Fruit fly (Drosophila melanogaster) whole organism, wandering third instar larva: ENCODE results near the gene Nph.
A peak's percentile ranks its signal among the peaks of the same experiment; 100 is the strongest.

Source experiments
- Abd-B ChIP-seq: fragments of >200 bp; optimal IDR thresholded peaks from 2 replicates; lab custom pipeline; 2017; ENCODE audit warnings: missing biosample characterization, missing genetic modification characterization
- CG32264 ChIP-seq: fragments of 200-800 bp; sonication (Bioruptor generic); optimal IDR thresholded peaks from 2 replicates; lab custom pipeline; 2016; ENCODE audit warnings: missing biosample characterization, missing genetic modification characterization
- CG9705 ChIP-seq: fragments of 200-800 bp; sonication (Bioruptor generic); optimal IDR thresholded peaks from 2 replicates; lab custom pipeline; 2018; ENCODE audit warnings: missing biosample characterization, mild to moderate bottlenecking, missing genetic modification characterization
- CrebA ChIP-seq: fragments of 200-800 bp; sonication (Bioruptor generic); optimal IDR thresholded peaks from 2 replicates; lab custom pipeline; 2016; ENCODE audit warnings: missing biosample characterization, mild to moderate bottlenecking, missing genetic modification characterization, borderline replicate concordance
- Dfd ChIP-seq: fragments of >200 bp; optimal IDR thresholded peaks from 2 replicates; lab custom pipeline; 2017; ENCODE audit warnings: missing biosample characterization, missing genetic modification characterization
- Dif ChIP-seq: fragments of 200-275, 200-300 bp; sonication (Bioruptor generic); optimal IDR thresholded peaks from 2 replicates; lab custom pipeline; 2018; ENCODE audit warnings: missing biosample characterization, missing genetic modification characterization; ENCODE audit not compliant: partially characterized antibody
- GATAd ChIP-seq: sonication (Bioruptor generic); optimal IDR thresholded peaks from 2 replicates; lab custom pipeline; 2016; ENCODE audit warnings: missing biosample characterization, missing genetic modification characterization
- HLH106 ChIP-seq: fragments of 200-800 bp; optimal IDR thresholded peaks from 3 replicates; lab custom pipeline; 2019; ENCODE audit warnings: missing biosample characterization, mild to moderate bottlenecking, missing genetic modification characterization, moderate library complexity
- Hnf4 ChIP-seq: fragments of 200-800 bp; sonication (Bioruptor generic); optimal IDR thresholded peaks from 2 replicates; lab custom pipeline; 2016; ENCODE audit warnings: missing biosample characterization, mild to moderate bottlenecking, missing genetic modification characterization
- Hr78 ChIP-seq: fragments of >200 bp; optimal IDR thresholded peaks from 2 replicates; lab custom pipeline; 2017; ENCODE audit warnings: missing biosample characterization, missing genetic modification characterization
- Hr83 ChIP-seq: fragments of 200-300 bp; sonication (Bioruptor generic); optimal IDR thresholded peaks from 2 replicates; lab custom pipeline; 2016; ENCODE audit warnings: missing biosample characterization, mild to moderate bottlenecking, missing genetic modification characterization, moderate library complexity; ENCODE audit not compliant: poor library complexity, severe bottlenecking
- Jra ChIP-seq: sonication (Bioruptor generic); optimal IDR thresholded peaks from 2 replicates; lab custom pipeline; 2016; ENCODE audit warnings: missing biosample characterization, missing genetic modification characterization
- Mio ChIP-seq: sonication (Bioruptor generic); optimal IDR thresholded peaks from 2 replicates; lab custom pipeline; 2016; ENCODE audit warnings: missing biosample characterization, missing genetic modification characterization
- Myc ChIP-seq: fragments of >200 bp; optimal IDR thresholded peaks from 2 replicates; lab custom pipeline; 2017
- N ChIP-seq: fragments of >200 bp; optimal IDR thresholded peaks from 2 replicates; lab custom pipeline; 2018; ENCODE audit warnings: missing biosample characterization, missing external identifiers, missing genetic modification characterization
- OdsH ChIP-seq: fragments of 200-800 bp; sonication (Bioruptor generic); optimal IDR thresholded peaks from 2 replicates; lab custom pipeline; 2016; ENCODE audit warnings: missing biosample characterization, mild to moderate bottlenecking, missing genetic modification characterization
- Rel ChIP-seq, 2 experiments: fragments of 200-800 bp; sonication (Bioruptor generic) in 1 of 2; optimal IDR thresholded peaks; 2 replicates in 1 of 2; 3 replicates in 1 of 2; lab custom pipeline; 2016 to 2019; ENCODE audit warnings: mild to moderate bottlenecking in 2 of 2, missing biosample characterization in 2 of 2, missing genetic modification characterization in 2 of 2, moderate library complexity in 1 of 2
- Sp1 ChIP-seq: fragments of 200-800 bp; sonication (Bioruptor generic); optimal IDR thresholded peaks from 3 replicates; lab custom pipeline; 2019; ENCODE audit warnings: missing biosample characterization, mild to moderate bottlenecking, missing genetic modification characterization, moderate library complexity
- Vsx2 ChIP-seq: fragments of 200-300, 225-300 bp; sonication (Bioruptor generic); optimal IDR thresholded peaks from 2 replicates; lab custom pipeline; 2018; ENCODE audit warnings: missing biosample characterization, missing genetic modification characterization; ENCODE audit not compliant: partially characterized antibody
- br ChIP-seq: fragments of 200-800 bp; sonication (Bioruptor generic); optimal IDR thresholded peaks from 2 replicates; lab custom pipeline; 2016; ENCODE audit warnings: missing biosample characterization, missing genetic modification characterization
- brk ChIP-seq: fragments of 200-800 bp; sonication (Bioruptor generic); optimal IDR thresholded peaks from 2 replicates; lab custom pipeline; 2016; ENCODE audit warnings: missing biosample characterization, mild to moderate bottlenecking, missing genetic modification characterization
- dl ChIP-seq, 2 experiments: fragments of 175-275, 200-275 bp in 1 of 2; fragments of 200-275 bp in 1 of 2; sonication (Bioruptor generic); optimal IDR thresholded peaks; lab custom pipeline; 2018; ENCODE audit warnings: mild to moderate bottlenecking in 2 of 2, missing biosample characterization in 2 of 2, missing genetic modification characterization in 2 of 2, moderate library complexity in 2 of 2; ENCODE audit not compliant: partially characterized antibody in 2 of 2, insufficient read depth in 1 of 2
- dmrt93B ChIP-seq: fragments of 200-800 bp; sonication (Bioruptor generic); optimal IDR thresholded peaks from 2 replicates; lab custom pipeline; 2018; ENCODE audit warnings: missing biosample characterization, mild to moderate bottlenecking, missing genetic modification characterization
- dsf ChIP-seq: sonication (Bioruptor generic); optimal IDR thresholded peaks from 2 replicates; lab custom pipeline; 2016; ENCODE audit warnings: missing biosample characterization, missing genetic modification characterization, borderline replicate concordance
- ey ChIP-seq: fragments of 200-800 bp; sonication (Bioruptor generic); optimal IDR thresholded peaks from 2 replicates; lab custom pipeline; 2016; ENCODE audit warnings: missing biosample characterization, missing genetic modification characterization
- foxo ChIP-seq, 2 experiments: fragments of 200-800 bp; sonication (Bioruptor generic); optimal IDR thresholded peaks; 2 replicates in 1 of 2; 3 replicates in 1 of 2; lab custom pipeline; 2016 to 2017; ENCODE audit warnings: missing biosample characterization in 2 of 2, missing genetic modification characterization in 2 of 2
- fru ChIP-seq: fragments of 200-800 bp; sonication (Bioruptor generic); optimal IDR thresholded peaks from 3 replicates; lab custom pipeline; 2016; ENCODE audit warnings: missing biosample characterization, mild to moderate bottlenecking, missing genetic modification characterization
- h ChIP-seq: fragments of 200-800 bp; sonication (Bioruptor generic); optimal IDR thresholded peaks from 3 replicates; lab custom pipeline; 2016; ENCODE audit warnings: missing biosample characterization, mild to moderate bottlenecking, missing genetic modification characterization
- jim ChIP-seq: fragments of 175-275, 200-325 bp; sonication (Bioruptor generic); optimal IDR thresholded peaks from 2 replicates; lab custom pipeline; 2016; ENCODE audit warnings: missing biosample characterization, mild to moderate bottlenecking, missing genetic modification characterization
- lola ChIP-seq: fragments of >200 bp; optimal IDR thresholded peaks from 2 replicates; lab custom pipeline; 2017; ENCODE audit warnings: missing biosample characterization, missing genetic modification characterization
- pan ChIP-seq: fragments of >200 bp; optimal IDR thresholded peaks from 2 replicates; lab custom pipeline; 2017
- psq ChIP-seq: fragments of 200-800 bp; sonication (Bioruptor generic); optimal IDR thresholded peaks from 3 replicates; lab custom pipeline; 2017; ENCODE audit warnings: missing biosample characterization, mild to moderate bottlenecking, missing genetic modification characterization, moderate library complexity
- rgr ChIP-seq: fragments of 200-800 bp; sonication (Bioruptor generic); optimal IDR thresholded peaks from 3 replicates; lab custom pipeline; 2016; ENCODE audit warnings: missing biosample characterization, mild to moderate bottlenecking, missing genetic modification characterization
- sage ChIP-seq: fragments of 200-800 bp; sonication (Bioruptor generic); optimal IDR thresholded peaks from 2 replicates; lab custom pipeline; 2016; ENCODE audit warnings: missing biosample characterization, mild to moderate bottlenecking, missing genetic modification characterization
- sv ChIP-seq: fragments of 200-800 bp; sonication (Bioruptor generic); optimal IDR thresholded peaks from 3 replicates; lab custom pipeline; 2016; ENCODE audit warnings: missing biosample characterization, missing genetic modification characterization
- tai ChIP-seq: sonication (Bioruptor generic); optimal IDR thresholded peaks from 2 replicates; lab custom pipeline; 2016; ENCODE audit warnings: missing biosample characterization, missing genetic modification characterization
- usp ChIP-seq: fragments of >200 bp; optimal IDR thresholded peaks from 2 replicates; lab custom pipeline; 2017; ENCODE audit warnings: missing biosample characterization, missing genetic modification characterization
- woc ChIP-seq: sonication (Bioruptor generic); optimal IDR thresholded peaks from 2 replicates; lab custom pipeline; 2016; ENCODE audit warnings: missing biosample characterization, mild to moderate bottlenecking, missing genetic modification characterization

The Nph gene

dm6 chr3R:29983073-29983544 lies 21.6 kb downstream of the Nph start, which contains the start of gene CG7896 (continued):
- TF ChIP-seq psq (GFP tag; lab: Kevin White, UChicago) (peak; percentile 86), fru (peak; percentile 85), Myc (lab: Kevin White, UChicago) (no peak), tai (no peak), Hr78 (no peak), sv (no peak), woc (peak; percentile 95), rgr (GFP tag; lab: Kevin White, UChicago) (peak; percentile 85), h (peak; percentile 94)
- TF ChIP-seq, all 38 proteins: peak for 20

dm6 chr3R:29982027-29982426 lies 22.6 kb downstream of the Nph start:
- TF ChIP-seq rgr (GFP tag; lab: Kevin White, UChicago): peak; percentile 14
- no peak for TF ChIP-seq Hnf4
- TF ChIP-seq Myc (lab: Kevin White, UChicago): no peak
- no peak for TF ChIP-seq pan
- TF ChIP-seq ey (GFP tag; lab: Kevin White, UChicago): peak; percentile 19
- no peak for TF ChIP-seq foxo (GFP tag; optimal IDR thresholded peaks at IDR 0.05; lab: Kevin White, UChicago)
- peak; percentile 18 for TF ChIP-seq h

dm6 chr3R:29981479-29981878 lies 23.2 kb downstream of the Nph start:
- peak; percentile 9 for TF ChIP-seq h
- TF ChIP-seq HLH106 (tag; lab: Kevin White, UChicago): no peak

- TF ChIP-seq ey (GFP tag; lab: Kevin White, UChicago) (peak; percentile 39), sv (no peak), dmrt93B (GFP tag; lab: Kevin White, UChicago) (no peak), Sp1 (peak; percentile 32), tai (no peak), pan (no peak), CG32264 (GFP tag; lab: Kevin White, UChicago) (no peak), Hnf4 (no peak), Hr78 (no peak), jim (GFP tag; lab: Kevin White, UChicago) (no peak), CrebA (no peak), usp (GFP tag; lab: Kevin White, UChicago) (no peak), Dif (GFP tag; lab: Kevin White, UChicago) (no peak), Abd-B (GFP tag; lab: Kevin White, UChicago) (no peak), brk (no peak), Rel (GFP tag; optimal IDR thresholded peaks at IDR 0.05; lab: Kevin White, UChicago) (no peak), Rel (tag; optimal IDR thresholded peaks at IDR 0.05; lab: Kevin White, UChicago) (no peak), Hr83 (GFP tag; lab: Kevin White, UChicago) (no peak), CG9705 (GFP tag; lab: Kevin White, UChicago) (no peak), psq (GFP tag; lab: Kevin White, UChicago) (no peak), woc (no peak), Myc (lab: Kevin White, UChicago) (no peak), OdsH (GFP tag; lab: Kevin White, UChicago) (peak; percentile 24), dl (GFP tag; optimal IDR thresholded peaks at IDR 0.05; lab: Kevin White, UChicago; ENCODE audit: insufficient read depth in 1 of 2, partially characterized antibody in 2 of 2) (no peak), foxo (GFP tag; optimal IDR thresholded peaks at IDR 0.05; lab: Kevin White, UChicago) (peak in 1 of 2 experiments; percentile 40), HLH106 (tag; lab: Kevin White, UChicago) (peak; percentile 49), Dfd (no peak), rgr (GFP tag; lab: Kevin White, UChicago) (peak; percentile 32), GATAd (GFP tag; lab: Kevin White, UChicago) (no peak), dsf (GFP tag; lab: Kevin White, UChicago) (no peak), lola (GFP tag; lab: Kevin White, UChicago) (no peak), fru (peak; percentile 48), h (peak; percentile 46), Jra (GFP tag; lab: Kevin White, UChicago) (no peak), sage (GFP tag; lab: Kevin White, UChicago) (no peak), Vsx2 (GFP tag; lab: Kevin White, UChicago) (no peak), Mio (GFP tag; lab: Kevin White, UChicago) (no peak), br (GFP tag; lab: Kevin White, UChicago) (peak; percentile 32), N (GFP tag; lab: Kevin White, UChicago) (no peak)
- TF ChIP-seq, all 38 proteins: peak for 9
These were observed 26.1 kb downstream of the Nph start for dm6 chr3R:29978595-29978994.
